Worm (Caenorhabditis elegans) whole organism, L1 larva: ENCODE data around the gene F33C8.4.

ENCODE experiments used
- F16B12.6 ChIP-seq: fragments of 150-350 bp; optimal IDR thresholded peaks from 2 replicates; lab custom pipeline; 2014; ENCODE audit warnings: missing biosample characterization, missing genetic modification characterization
- aha-1 ChIP-seq: fragments of 150-350 bp; optimal IDR thresholded peaks from 2 replicates; lab custom pipeline; 2014; ENCODE audit warnings: missing biosample characterization, missing genetic modification characterization
- ceh-63 ChIP-seq: fragments of 200-800 bp; sonication (Bioruptor generic); optimal IDR thresholded peaks from 2 replicates; lab custom pipeline; 2018; ENCODE audit warnings: mild to moderate bottlenecking, missing genetic modification characterization, missing compliant biosample characterization
- ceh-8 ChIP-seq: fragments of 200-800 bp; sonication (Bioruptor generic); optimal IDR thresholded peaks from 2 replicates; lab custom pipeline; 2018; ENCODE audit warnings: mild to moderate bottlenecking, missing genetic modification characterization, moderate library complexity, missing compliant biosample characterization
- ceh-82 ChIP-seq, 3 experiments: fragments of 150-350 bp in 1 of 3; sonication (generic microtip) in 2 of 3; optimal IDR thresholded peaks; 2 replicates each; lab custom pipeline; 2014 to 2017; ENCODE audit warnings: missing biosample characterization in 3 of 3, missing genetic modification characterization in 3 of 3
- ces-1 ChIP-seq: fragments of 150-350 bp; optimal IDR thresholded peaks from 2 replicates; lab custom pipeline; 2014; ENCODE audit warnings: missing biosample characterization, missing genetic modification reagents, missing genetic modification characterization
- dpl-1 ChIP-seq, 3 experiments: fragments of 150-350 bp in 2 of 3; sonication (generic microtip) in 1 of 3; optimal IDR thresholded peaks; 2 replicates each; lab custom pipeline; 2014 to 2017; ENCODE audit warnings: missing biosample characterization in 3 of 3, missing genetic modification characterization in 3 of 3, missing genetic modification reagents in 3 of 3
- dsc-1 ChIP-seq: sonication (generic microtip); optimal IDR thresholded peaks from 2 replicates; lab custom pipeline; 2016; ENCODE audit warnings: mild to moderate bottlenecking, missing genetic modification characterization, missing compliant biosample characterization
- egl-13 ChIP-seq: sonication (generic microtip); optimal IDR thresholded peaks from 2 replicates; lab custom pipeline; 2016; ENCODE audit warnings: missing genotype, missing genetic modification reagents, missing genetic modification characterization, missing compliant biosample characterization
- elt-2 ChIP-seq: sonication (generic microtip); optimal IDR thresholded peaks from 2 replicates; lab custom pipeline; 2016; ENCODE audit warnings: missing genetic modification characterization, mild to moderate bottlenecking, inconsistent platforms, missing compliant biosample characterization, missing genetic modification reagents
- elt-3 ChIP-seq, 6 experiments: fragments of 150-350 bp in 1 of 6; sonication (generic microtip); optimal IDR thresholded peaks; 2 replicates each; lab custom pipeline; 2017 to 2018; ENCODE audit warnings: missing biosample characterization in 6 of 6, missing genetic modification characterization in 6 of 6, inconsistent platforms in 1 of 6
- fkh-8 ChIP-seq: sonication (generic microtip); optimal IDR thresholded peaks from 2 replicates; lab custom pipeline; 2016; ENCODE audit warnings: mild to moderate bottlenecking, missing genetic modification characterization, missing compliant biosample characterization
- hlh-17 ChIP-seq: fragments of 200-800 bp; sonication (Bioruptor generic); optimal IDR thresholded peaks from 2 replicates; lab custom pipeline; 2018; ENCODE audit warnings: missing genetic modification characterization, mild to moderate bottlenecking, missing compliant biosample characterization, moderate library complexity, borderline replicate concordance
- hlh-4 ChIP-seq: sonication (generic microtip); optimal IDR thresholded peaks from 2 replicates; lab custom pipeline; 2016; ENCODE audit warnings: mild to moderate bottlenecking, missing genetic modification characterization, missing compliant biosample characterization
- hpl-2 ChIP-seq: fragments of 150-350 bp; optimal IDR thresholded peaks from 2 replicates; lab custom pipeline; 2014; ENCODE audit warnings: missing biosample characterization, missing genetic modification reagents, missing genetic modification characterization
- irx-1 ChIP-seq: sonication (generic microtip); optimal IDR thresholded peaks from 2 replicates; lab custom pipeline; 2016; ENCODE audit warnings: missing genetic modification characterization, missing compliant biosample characterization
- isw-1 ChIP-seq: fragments of 200-800 bp; sonication (Bioruptor generic); IDR thresholded peaks from 2 replicates; pipeline ENCODE4 v1.3.6; 2022; ENCODE audit warnings: missing genetic modification characterization, missing compliant biosample characterization
- lin-14 ChIP-seq: fragments of 200-800 bp; sonication (Bioruptor generic); optimal IDR thresholded peaks from 2 replicates; lab custom pipeline; 2018; ENCODE audit warnings: mild to moderate bottlenecking, missing genetic modification characterization, moderate library complexity, missing compliant biosample characterization
- lin-15B ChIP-seq: fragments of 150-350 bp; sonication (generic microtip); optimal IDR thresholded peaks from 3 replicates; lab custom pipeline; 2014; ENCODE audit warnings: missing biosample characterization, missing genetic modification characterization
- lin-35 ChIP-seq, 2 experiments: fragments of 150-350 bp; optimal IDR thresholded peaks; 2 replicates each; lab custom pipeline; 2014; ENCODE audit warnings: missing biosample characterization in 2 of 2, missing genetic modification characterization in 2 of 2, missing genetic modification reagents in 2 of 2
- lsy-2 ChIP-seq, 2 experiments: fragments of 150-350 bp; optimal IDR thresholded peaks; 2 replicates each; lab custom pipeline; 2014; ENCODE audit warnings: missing biosample characterization in 2 of 2, missing genetic modification characterization in 2 of 2
- mef-2 ChIP-seq: fragments of 150-350 bp; optimal IDR thresholded peaks from 2 replicates; lab custom pipeline; 2014; ENCODE audit warnings: missing biosample characterization, missing genetic modification characterization
- mep-1 ChIP-seq: fragments of 150-350 bp; optimal IDR thresholded peaks from 2 replicates; lab custom pipeline; 2014; ENCODE audit warnings: missing biosample characterization, missing genetic modification characterization
- nhr-11 ChIP-seq: fragments of 150-350 bp; optimal IDR thresholded peaks from 2 replicates; lab custom pipeline; 2014; ENCODE audit warnings: missing biosample characterization, missing genetic modification characterization
- nhr-12 ChIP-seq: sonication (generic microtip); optimal IDR thresholded peaks from 2 replicates; lab custom pipeline; 2017; ENCODE audit warnings: missing biosample characterization, missing genetic modification characterization
- nhr-28 ChIP-seq: fragments of 150-350 bp; optimal IDR thresholded peaks from 2 replicates; lab custom pipeline; 2014; ENCODE audit warnings: missing biosample characterization, missing genetic modification characterization
- nhr-76 ChIP-seq: sonication (generic microtip); optimal IDR thresholded peaks from 2 replicates; lab custom pipeline; 2017; ENCODE audit warnings: missing biosample characterization, missing genetic modification characterization
- nhr-77 ChIP-seq: fragments of 150-350 bp; optimal IDR thresholded peaks from 2 replicates; lab custom pipeline; 2014; ENCODE audit warnings: missing biosample characterization, missing genetic modification characterization
- nhr-90 ChIP-seq: sonication (generic microtip); optimal IDR thresholded peaks from 2 replicates; lab custom pipeline; 2016; ENCODE audit warnings: mild to moderate bottlenecking, missing genetic modification characterization, missing compliant biosample characterization; ENCODE audit not compliant: poor library complexity
- pag-3 ChIP-seq: sonication (generic microtip); optimal IDR thresholded peaks from 2 replicates; lab custom pipeline; 2017; ENCODE audit warnings: missing genetic modification characterization, mild to moderate bottlenecking, missing compliant biosample characterization, antibody characterized with exemption, borderline replicate concordance; ENCODE audit not compliant: insufficient read depth
- rnt-1 ChIP-seq: sonication (generic microtip); optimal IDR thresholded peaks from 2 replicates; lab custom pipeline; 2016; ENCODE audit warnings: mild to moderate bottlenecking, missing genetic modification characterization, moderate library complexity, missing compliant biosample characterization
- skn-1 ChIP-seq: fragments of 150-350 bp; optimal IDR thresholded peaks from 2 replicates; lab custom pipeline; 2014; ENCODE audit warnings: missing biosample characterization, missing genetic modification characterization
- snpc-4 ChIP-seq: fragments of 150-350 bp; optimal IDR thresholded peaks from 2 replicates; lab custom pipeline; 2014; ENCODE audit warnings: missing biosample characterization, missing genetic modification characterization
- sox-4 ChIP-seq: sonication (generic microtip); optimal IDR thresholded peaks from 2 replicates; lab custom pipeline; 2016; ENCODE audit warnings: missing genetic modification characterization, missing compliant biosample characterization
- tlp-1 ChIP-seq: fragments of 150-350 bp; optimal IDR thresholded peaks from 2 replicates; lab custom pipeline; 2014; ENCODE audit warnings: missing biosample characterization, missing genetic modification characterization
- unc-86 ChIP-seq: sonication (generic microtip); optimal IDR thresholded peaks from 2 replicates; lab custom pipeline; 2016; ENCODE audit warnings: missing genetic modification characterization, missing compliant biosample characterization
- vab-15 ChIP-seq: sonication (generic microtip); optimal IDR thresholded peaks from 2 replicates; lab custom pipeline; 2017; ENCODE audit warnings: missing genotype, mild to moderate bottlenecking, missing genetic modification characterization, missing compliant biosample characterization
- xbp-1 ChIP-seq: sonication (generic microtip); optimal IDR thresholded peaks from 2 replicates; lab custom pipeline; 2016; ENCODE audit warnings: missing genetic modification characterization, missing compliant biosample characterization

Gene F33C8.4

ce11 chrX:14684406-14684927, 47.6 kb upstream of the F33C8.4 start, which contains the start of gene csq-1 (continued):
- no peak for TF ChIP-seq ceh-63 (GFP tag; lab: Kevin White, UChicago)
- no peak for TF ChIP-seq lin-35 (GFP tag; optimal IDR thresholded peaks at IDR 0.05; lab: Kevin White, UChicago)
- peak; percentile 89 for TF ChIP-seq pag-3 (tag; lab: Kevin White, UChicago)
- TF ChIP-seq rnt-1 (tag; lab: Kevin White, UChicago): peak; percentile 59
- no peak for TF ChIP-seq egl-13
- TF ChIP-seq lin-15B: no peak
- TF ChIP-seq vab-15 (tag; lab: Kevin White, UChicago): no peak
- no peak for TF ChIP-seq mef-2 (tag; lab: Kevin White, UChicago)
- TF ChIP-seq, all 84 proteins: peak for 8

ce11 chrX:14692905-14693304, 39.2 kb upstream of the F33C8.4 start, which contains the start of gene sox-3:
Gene sox-3, minus strand, starts transcription at chrX:14693005.
- TF ChIP-seq ceh-8 (GFP tag; lab: Kevin White, UChicago): no peak
- TF ChIP-seq elt-3 (tag; optimal IDR thresholded peaks at IDR 0.05; lab: Kevin White, UChicago): no peak
- no peak for TF ChIP-seq tlp-1 (tag; lab: Kevin White, UChicago)
- TF ChIP-seq irx-1: no peak
- TF ChIP-seq nhr-77 (tag; lab: Kevin White, UChicago): no peak
- TF ChIP-seq hpl-2: no peak
- TF ChIP-seq mep-1 (tag; lab: Kevin White, UChicago): no peak
- no peak for TF ChIP-seq nhr-76 (tag; lab: Kevin White, UChicago)
- no peak for TF ChIP-seq lin-14
- no peak for TF ChIP-seq skn-1
- TF ChIP-seq pag-3 (tag; lab: Kevin White, UChicago): no peak
- no peak for TF ChIP-seq nhr-11
- no peak for TF ChIP-seq nhr-28 (tag; lab: Kevin White, UChicago)
- TF ChIP-seq elt-2: no peak
- TF ChIP-seq egl-13: no peak
- no peak for TF ChIP-seq lin-15B
- no peak for TF ChIP-seq dpl-1 (GFP tag; optimal IDR thresholded peaks at IDR 0.05; lab: Kevin White, UChicago)
- no peak for TF ChIP-seq xbp-1 (tag; lab: Kevin White, UChicago)

- peak; percentile 1 for TF ChIP-seq lin-14
- no peak for TF ChIP-seq hlh-4 (tag; lab: Kevin White, UChicago)
These were observed 37.4 kb upstream of the F33C8.4 start for ce11 chrX:14694633-14695177.

- TF ChIP-seq lin-14 (peak; percentile 42), nhr-90 (tag; lab: Kevin White, UChicago) (no peak)
These were observed 36.2 kb upstream of the F33C8.4 start for ce11 chrX:14695892-14696291.

- TF ChIP-seq dsc-1 (no peak), unc-86 (tag; lab: Kevin White, UChicago) (no peak), ces-1 (GFP tag; lab: Kevin White, UChicago) (no peak), nhr-77 (tag; lab: Kevin White, UChicago) (no peak), xbp-1 (tag; lab: Kevin White, UChicago) (no peak), F16B12.6 (no peak), mef-2 (tag; lab: Kevin White, UChicago) (no peak), isw-1 (GFP tag; lab: Robert Waterston, UW) (no peak), mep-1 (tag; lab: Kevin White, UChicago) (no peak), lsy-2 (tag; optimal IDR thresholded peaks at IDR 0.05; lab: Kevin White, UChicago) (no peak), aha-1 (tag; lab: Kevin White, UChicago) (no peak), egl-13 (no peak), fkh-8 (tag; lab: Kevin White, UChicago) (no peak), sox-4 (tag; lab: Kevin White, UChicago) (no peak), snpc-4 (tag; lab: Kevin White, UChicago) (no peak), ceh-82 (tag; optimal IDR thresholded peaks at IDR 0.05; lab: Kevin White, UChicago) (no peak), tlp-1 (tag; lab: Kevin White, UChicago) (no peak), nhr-12 (tag; lab: Kevin White, UChicago) (no peak), hlh-17 (GFP tag; lab: Kevin White, UChicago) (no peak)
These were observed 32.2 kb upstream of the F33C8.4 start, which contains the start of gene hch-1 for ce11 chrX:14699866-14700265. Gene hch-1, minus strand, starts transcription at chrX:14699977.
